Fruit fly (Drosophila melanogaster): ENCODE data around the gene CG15594.

Gene CG15594

dm6 chr3R:6287433-6287832 is at the start of gene CG15594:
Gene CG15594, plus strand, starts transcription at chr3R:6287733.
- TF ChIP-seq topi (GFP tag; optimal IDR thresholded peaks at IDR 0.05) = no peak
- no peak for TF ChIP-seq acj6 (GFP tag; optimal IDR thresholded peaks at IDR 0.05)
- no peak for TF ChIP-seq achi (GFP tag; optimal IDR thresholded peaks at IDR 0.05)
- peak; percentile 15 for TF ChIP-seq svp (GFP tag)
- TF ChIP-seq CG6276 (GFP tag; optimal IDR thresholded peaks at IDR 0.05) = no peak
- TF ChIP-seq CG11902 (GFP tag; optimal IDR thresholded peaks at IDR 0.05) = no peak
- no peak for TF ChIP-seq Lpt (GFP tag; optimal IDR thresholded peaks at IDR 0.05)

DNA sequence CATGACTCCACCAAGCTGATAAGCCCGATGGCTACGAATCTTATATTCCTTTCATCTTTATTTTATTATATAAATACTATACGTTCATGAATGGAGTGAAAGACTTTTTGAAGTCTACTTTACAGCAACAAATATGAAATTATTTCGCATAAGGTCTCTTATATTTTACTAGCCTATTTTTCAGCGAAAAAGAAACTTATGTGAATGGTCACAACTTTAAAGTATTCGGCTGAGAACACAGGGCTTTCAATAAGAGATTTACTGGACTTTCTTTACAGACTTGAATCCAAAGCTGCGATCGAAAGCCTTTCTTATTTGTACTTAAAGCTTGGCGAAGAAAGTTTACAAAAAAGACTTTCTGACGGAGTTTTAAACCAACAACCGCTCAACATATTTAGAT is 48.6 kb upstream of the CG15594 start:
- TF ChIP-seq esn (GFP tag; optimal IDR thresholded peaks at IDR 0.05) = no peak
- TF ChIP-seq Lpt (GFP tag; optimal IDR thresholded peaks at IDR 0.05) = no peak

DNA sequence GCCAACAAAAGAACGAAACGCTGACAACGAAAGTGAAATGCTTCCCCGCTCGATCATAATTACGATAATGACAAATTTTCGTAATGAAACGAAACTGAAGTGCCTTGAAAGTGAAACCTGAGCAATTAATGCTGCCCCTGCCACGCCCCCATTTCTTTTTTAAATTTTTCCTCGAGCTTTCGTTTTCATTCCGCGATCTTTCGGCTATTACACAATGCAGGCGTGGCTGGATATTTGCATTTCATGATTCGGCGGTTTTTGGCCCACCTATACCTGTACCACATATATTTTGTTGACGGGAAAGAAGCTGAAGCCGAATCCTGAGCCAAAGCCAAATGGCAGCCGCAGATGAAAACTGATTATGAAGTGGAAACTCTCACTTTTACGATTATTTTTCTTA is 47.3 kb upstream of the CG15594 start:
- TF ChIP-seq Blimp-1 (GFP tag; optimal IDR thresholded peaks at IDR 0.05) (peak; percentile 73), CG3032 (tag; optimal IDR thresholded peaks at IDR 0.05) (no peak)

DNA sequence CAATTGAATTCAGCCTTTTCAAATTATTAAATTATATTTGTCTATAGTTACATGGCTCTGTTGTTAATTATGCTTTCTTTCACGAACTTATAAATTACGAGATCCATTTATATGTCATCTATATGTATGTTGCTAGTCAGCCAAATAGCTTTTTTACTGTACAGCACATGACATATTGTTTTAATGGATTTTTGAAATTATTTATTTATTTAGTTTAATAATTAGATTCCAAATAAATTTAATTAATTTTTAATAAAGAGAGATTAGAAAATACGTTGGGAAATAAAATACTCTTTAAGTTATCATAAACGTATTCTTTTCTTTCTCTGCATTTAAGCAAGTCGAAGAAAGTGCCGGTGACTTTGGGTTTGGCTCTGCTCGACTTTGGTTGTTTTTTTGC is 46.2 kb upstream of the CG15594 start:
- TF ChIP-seq dsx (GFP tag; optimal IDR thresholded peaks at IDR 0.05; ENCODE audit: poor library complexity, severe bottlenecking) (no peak), CG32006 (GFP tag; optimal IDR thresholded peaks at IDR 0.05) (peak; percentile 92), Met (GFP tag; optimal IDR thresholded peaks at IDR 0.05) (no peak), CG6808 (GFP tag; optimal IDR thresholded peaks at IDR 0.05) (no peak), CG11902 (GFP tag; optimal IDR thresholded peaks at IDR 0.05) (no peak), CG1621 (tag; optimal IDR thresholded peaks at IDR 0.05) (no peak), topi (GFP tag; optimal IDR thresholded peaks at IDR 0.05) (no peak), Hr38 (GFP tag; optimal IDR thresholded peaks at IDR 0.05) (no peak), Smox (GFP tag; optimal IDR thresholded peaks at IDR 0.05) (no peak), Sox102F (GFP tag; optimal IDR thresholded peaks at IDR 0.05) (no peak), fd85E (GFP tag; optimal IDR thresholded peaks at IDR 0.05) (no peak), CG6163 (GFP tag; IDR thresholded peaks at IDR 0.05) (no peak), salr (GFP tag; optimal IDR thresholded peaks at IDR 0.05) (peak in 1 of 2 experiments; percentile 36), fd59A (GFP tag; optimal IDR thresholded peaks at IDR 0.05) (no peak), CG3919 (GFP tag; optimal IDR thresholded peaks at IDR 0.05) (peak; percentile 39), Gug (GFP tag; IDR thresholded peaks at IDR 0.05) (no peak), Hr4 (GFP tag; optimal IDR thresholded peaks at IDR 0.05) (peak; percentile 75), cyc (GFP tag; optimal IDR thresholded peaks at IDR 0.05) (no peak), CG8319 (GFP tag; optimal IDR thresholded peaks at IDR 0.05) (no peak), dac (GFP tag; optimal IDR thresholded peaks at IDR 0.05) (peak; percentile 59), Sox14 (GFP tag; optimal IDR thresholded peaks at IDR 0.05) (no peak), CG11762 (GFP tag; optimal IDR thresholded peaks at IDR 0.05; ENCODE audit: insufficient read depth) (no peak), Sox15 (GFP tag; optimal IDR thresholded peaks at IDR 0.05) (no peak), CG31627 (GFP tag; optimal IDR thresholded peaks at IDR 0.05) (no peak), CG6792 (GFP tag; optimal IDR thresholded peaks at IDR 0.05) (peak; percentile 24), net (GFP tag; optimal IDR thresholded peaks at IDR 0.05) (peak; percentile 27), ss (GFP tag; optimal IDR thresholded peaks at IDR 0.05) (no peak), Eip78C (GFP tag) (peak; percentile 75), CG10669 (GFP tag; optimal IDR thresholded peaks at IDR 0.05) (no peak), CG7368 (GFP tag; optimal IDR thresholded peaks at IDR 0.05) (no peak), esn (GFP tag; optimal IDR thresholded peaks at IDR 0.05) (no peak), Eip75B (GFP tag; optimal IDR thresholded peaks at IDR 0.05) (no peak), CG8119 (GFP tag; IDR thresholded peaks at IDR 0.05) (peak; percentile 67), CG11294 (GFP tag; IDR thresholded peaks at IDR 0.05) (no peak), Ets21C (GFP tag; optimal IDR thresholded peaks at IDR 0.05) (no peak), OdsH (GFP tag; optimal IDR thresholded peaks at IDR 0.05) (peak; percentile 58), svp (GFP tag) (no peak), Lpt (GFP tag; optimal IDR thresholded peaks at IDR 0.05) (no peak), Blimp-1 (GFP tag; optimal IDR thresholded peaks at IDR 0.05) (no peak), spab (GFP tag; optimal IDR thresholded peaks at IDR 0.05) (no peak), CG10631 (GFP tag; optimal IDR thresholded peaks at IDR 0.05) (no peak), CG6276 (GFP tag; optimal IDR thresholded peaks at IDR 0.05) (peak; percentile 77), CG4318 (GFP tag; optimal IDR thresholded peaks at IDR 0.05) (peak; percentile 69)

All from whole organism, prepupa.